Fruit fly (Drosophila melanogaster): ENCODE data around the gene Ack.

Ack gene

dm6 chr3L:4092705-4093257 is 15.2 kb upstream of the Ack start, which contains the start of gene CG14990:
Gene CG14990 (plus strand): TSS chr3L:4093207.
- TF ChIP-seq trem (tag; optimal IDR thresholded peaks at IDR 0.05) = no peak
- TF ChIP-seq Asciz (GFP tag; optimal IDR thresholded peaks at IDR 0.05) = no peak
- TF ChIP-seq Deaf1 (tag; optimal IDR thresholded peaks at IDR 0.05) = no peak
- TF ChIP-seq CG7745 (tag; optimal IDR thresholded peaks at IDR 0.05) = no peak
- TF ChIP-seq CG9609 (GFP tag; optimal IDR thresholded peaks at IDR 0.05) = no peak
- no peak for TF ChIP-seq Gug (GFP tag; IDR thresholded peaks at IDR 0.05)
- TF ChIP-seq unpg (GFP tag; optimal IDR thresholded peaks at IDR 0.05) = no peak
- TF ChIP-seq CG1832 (GFP tag; optimal IDR thresholded peaks at IDR 0.05) = no peak
- no peak for TF ChIP-seq CG17568 (GFP tag; optimal IDR thresholded peaks at IDR 0.05)
- no peak for TF ChIP-seq tll (GFP tag; optimal IDR thresholded peaks at IDR 0.05)
- no peak for TF ChIP-seq ato (GFP tag; IDR thresholded peaks at IDR 0.05; ENCODE audit: partially characterized antibody)
- no peak for TF ChIP-seq Antp (GFP tag; optimal IDR thresholded peaks at IDR 0.05)
- no peak for TF ChIP-seq Usf (GFP tag; optimal IDR thresholded peaks at IDR 0.05)
- TF ChIP-seq luna (GFP tag; optimal IDR thresholded peaks at IDR 0.05) = no peak
- no peak for TF ChIP-seq emc (GFP tag; optimal IDR thresholded peaks at IDR 0.05)
- no peak for TF ChIP-seq CG10431 (GFP tag; optimal IDR thresholded peaks at IDR 0.05)
- no peak for TF ChIP-seq HLH3B (GFP tag; IDR thresholded peaks at IDR 0.05)
- peak; percentile 99 for TF ChIP-seq CG31365 (tag; optimal IDR thresholded peaks at IDR 0.05)
- peak; percentile 100 for TF ChIP-seq CG9437 (GFP tag; optimal IDR thresholded peaks at IDR 0.05)
- 0 out of 3 replicates have a peak, but pooled peaks have one; percentile 19 for TF ChIP-seq HLH4C (GFP tag; IDR thresholded peaks at IDR 0.05; ENCODE audit: partially characterized antibody)
- TF ChIP-seq ssp (GFP tag; IDR thresholded peaks at IDR 0.05) = no peak
- TF ChIP-seq run (tag; optimal IDR thresholded peaks at IDR 0.05) = no peak
- no peak for TF ChIP-seq Mrtf (GFP tag; IDR thresholded peaks at IDR 0.05)
- no peak for TF ChIP-seq Mad (GFP tag; optimal IDR thresholded peaks at IDR 0.05)
- no peak for TF ChIP-seq CG4328 (GFP tag; optimal IDR thresholded peaks at IDR 0.05)
- peak; percentile 2 for TF ChIP-seq HmgD (GFP tag; optimal IDR thresholded peaks at IDR 0.05)
- TF ChIP-seq seq (GFP tag; IDR thresholded peaks at IDR 0.05) = no peak
- no peak for TF ChIP-seq ERR (GFP tag; optimal IDR thresholded peaks at IDR 0.05)
- TF ChIP-seq Jarid2 (GFP tag; optimal IDR thresholded peaks at IDR 0.05) = peak; percentile 40
- TF ChIP-seq CG15479 (GFP tag; optimal IDR thresholded peaks at IDR 0.05) = no peak
- no peak for TF ChIP-seq bowl (GFP tag; IDR thresholded peaks at IDR 0.05)
- TF ChIP-seq stc (GFP tag; IDR thresholded peaks at IDR 0.05) = no peak
- no peak for TF ChIP-seq pnt (GFP tag; optimal IDR thresholded peaks at IDR 0.05)
- TF ChIP-seq pan (optimal IDR thresholded peaks at IDR 0.05) = no peak
- TF ChIP-seq pan (GFP tag; optimal IDR thresholded peaks at IDR 0.05 in 1 of 2, IDR thresholded peaks at IDR 0.05 in 1 of 2) = no peak
- no peak for TF ChIP-seq CG11398 (GFP tag; optimal IDR thresholded peaks at IDR 0.05)
- TF ChIP-seq CG6854 (GFP tag; optimal IDR thresholded peaks at IDR 0.05) = no peak
- TF ChIP-seq ewg (GFP tag; optimal IDR thresholded peaks at IDR 0.05) = no peak
- peak; percentile 99 for TF ChIP-seq E2f2 (GFP tag; IDR thresholded peaks at IDR 0.05)
- TF ChIP-seq CG2199 (GFP tag; IDR thresholded peaks at IDR 0.05) = peak; percentile 90
- peak; percentile 66; the same call in 1 of the 2 replicates for TF ChIP-seq sob (GFP tag; IDR thresholded peaks at IDR 0.05)
- TF ChIP-seq CG2678 (tag; optimal IDR thresholded peaks at IDR 0.05) = no peak
- TF ChIP-seq Opbp (GFP tag; IDR thresholded peaks at IDR 0.05; ENCODE audit: partially characterized antibody) = peak; percentile 56; the same call in 2 of the 3 replicates
- TF ChIP-seq Elba2 (GFP tag; optimal IDR thresholded peaks at IDR 0.05) = no peak
- TF ChIP-seq H2.0 (GFP tag; IDR thresholded peaks at IDR 0.05) = no peak
- TF ChIP-seq sens-2 (GFP tag; IDR thresholded peaks at IDR 0.05) = no peak
- no peak for TF ChIP-seq Rx (GFP tag; IDR thresholded peaks at IDR 0.05)
- TF ChIP-seq CG7839 (tag; optimal IDR thresholded peaks at IDR 0.05) = peak; percentile 19
- TF ChIP-seq CG15011 (GFP tag; optimal IDR thresholded peaks at IDR 0.05) = no peak
- TF ChIP-seq CG9817 (tag; optimal IDR thresholded peaks at IDR 0.05) = no peak
- no peak for TF ChIP-seq CG32767 (GFP tag; IDR thresholded peaks at IDR 0.05)

Measured in whole organism, embryonic.